Fruit fly (Drosophila melanogaster): ENCODE measurements around the gene CG14903.

The CG14903 gene

DNA sequence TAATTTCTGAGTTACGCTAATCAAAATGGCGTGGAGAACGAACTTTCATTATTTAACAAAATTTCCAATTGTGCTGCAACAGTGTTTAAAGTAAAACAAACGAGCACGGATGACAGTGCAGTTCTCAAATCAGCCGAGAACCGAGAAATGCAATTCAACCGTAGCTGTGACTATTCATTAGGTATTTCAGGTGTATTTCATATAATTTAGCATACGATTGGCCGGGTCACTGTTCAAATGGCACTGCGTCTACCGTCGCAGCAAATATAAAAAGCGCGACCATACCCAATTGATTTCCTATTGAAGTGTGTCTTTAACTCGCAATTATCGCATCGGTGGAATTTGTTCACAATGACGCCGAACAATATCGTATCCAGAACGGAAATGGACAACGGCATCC, 46.9 kb upstream of the CG14903 start, which contains the start of gene CG14893:
Gene CG14893, plus strand, starts transcription at position 301 of the 400 bp plus-strand sequence.
- TF ChIP-seq Eip78C (GFP tag): no peak
- no peak for TF ChIP-seq Hr39 (GFP tag; optimal IDR thresholded peaks at IDR 0.05)
- no peak for TF ChIP-seq svp (GFP tag)
- no peak for TF ChIP-seq topi (GFP tag; optimal IDR thresholded peaks at IDR 0.05)
- no peak for TF ChIP-seq CG31627 (GFP tag; optimal IDR thresholded peaks at IDR 0.05)
- TF ChIP-seq CG3919 (GFP tag; optimal IDR thresholded peaks at IDR 0.05): no peak
- no peak for TF ChIP-seq CG3032 (tag; optimal IDR thresholded peaks at IDR 0.05)
- no peak for TF ChIP-seq CG4318 (GFP tag; optimal IDR thresholded peaks at IDR 0.05)
- no peak for TF ChIP-seq Sox102F (GFP tag; optimal IDR thresholded peaks at IDR 0.05)
- TF ChIP-seq CG11294 (GFP tag; IDR thresholded peaks at IDR 0.05): no peak
- no peak for TF ChIP-seq CG1621 (tag; optimal IDR thresholded peaks at IDR 0.05)
- no peak for TF ChIP-seq vri (GFP tag; optimal IDR thresholded peaks at IDR 0.05)
- TF ChIP-seq Eip75B (GFP tag; optimal IDR thresholded peaks at IDR 0.05): no peak
- no peak for TF ChIP-seq CG32006 (GFP tag; optimal IDR thresholded peaks at IDR 0.05)
- no peak for TF ChIP-seq dsx (GFP tag; optimal IDR thresholded peaks at IDR 0.05; ENCODE audit: poor library complexity, severe bottlenecking)

dm6 chr3R:16617650-16618049, 44.1 kb upstream of the CG14903 start, which contains the start of gene CG17560:
CG17560 (plus strand) TSS chr3R:16617950.
- TF ChIP-seq CG31627 (GFP tag; optimal IDR thresholded peaks at IDR 0.05): no peak

- TF ChIP-seq CG3032 (tag; optimal IDR thresholded peaks at IDR 0.05): no peak
- no peak for TF ChIP-seq vri (GFP tag; optimal IDR thresholded peaks at IDR 0.05)
- TF ChIP-seq acj6 (GFP tag; optimal IDR thresholded peaks at IDR 0.05): no peak
- no peak for TF ChIP-seq fd59A (GFP tag; optimal IDR thresholded peaks at IDR 0.05)
- TF ChIP-seq CG10631 (GFP tag; optimal IDR thresholded peaks at IDR 0.05): no peak
- TF ChIP-seq Hr4 (GFP tag; optimal IDR thresholded peaks at IDR 0.05): no peak
- TF ChIP-seq fd85E (GFP tag; optimal IDR thresholded peaks at IDR 0.05): no peak
- no peak for TF ChIP-seq Gug (GFP tag; IDR thresholded peaks at IDR 0.05)
- no peak for TF ChIP-seq CG11294 (GFP tag; IDR thresholded peaks at IDR 0.05)
- TF ChIP-seq achi (GFP tag; optimal IDR thresholded peaks at IDR 0.05): no peak
- no peak for TF ChIP-seq Sox15 (GFP tag; optimal IDR thresholded peaks at IDR 0.05)
- TF ChIP-seq net (GFP tag; optimal IDR thresholded peaks at IDR 0.05): no peak
- no peak for TF ChIP-seq CG6808 (GFP tag; optimal IDR thresholded peaks at IDR 0.05)
- no peak for TF ChIP-seq svp (GFP tag)
- no peak for TF ChIP-seq eg (GFP tag; IDR thresholded peaks at IDR 0.05)
- TF ChIP-seq CG11902 (GFP tag; optimal IDR thresholded peaks at IDR 0.05): no peak
- no peak for TF ChIP-seq CG6854 (GFP tag; optimal IDR thresholded peaks at IDR 0.05)
- no peak for TF ChIP-seq fkh (GFP tag; optimal IDR thresholded peaks at IDR 0.05)
- no peak for TF ChIP-seq CG32006 (GFP tag; optimal IDR thresholded peaks at IDR 0.05)
- TF ChIP-seq salr (GFP tag; optimal IDR thresholded peaks at IDR 0.05): no peak
These were observed 41.5 kb upstream of the CG14903 start, which contains the start of gene CG17562 for dm6 chr3R:16615009-16615408. CG17562 (plus strand) TSS chr3R:16615309.

DNA sequence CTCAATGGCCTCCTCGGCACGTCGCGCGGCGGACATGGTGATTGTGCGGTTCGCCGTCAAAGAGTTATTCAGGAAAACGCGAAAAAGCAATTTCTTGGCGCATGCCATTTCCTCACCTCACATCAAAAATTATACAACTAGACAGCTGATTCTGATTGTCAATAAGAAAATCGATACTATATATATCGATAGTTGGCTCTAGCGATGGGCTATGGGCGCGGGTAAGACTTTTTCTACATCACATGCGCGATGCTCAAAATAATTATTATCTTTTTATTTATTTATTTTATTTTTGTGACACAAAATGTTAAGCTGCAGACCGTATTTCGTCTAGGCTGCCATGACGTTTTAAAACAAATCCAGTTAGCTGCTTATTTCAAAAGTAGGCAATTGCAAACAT, 40.7 kb upstream of the CG14903 start, which contains the start of gene CG10340:
Gene CG10340, minus strand, starts transcription at position 151 of the 400 bp plus-strand sequence.
- TF ChIP-seq achi (GFP tag; optimal IDR thresholded peaks at IDR 0.05): peak; percentile 40
- TF ChIP-seq dsx (GFP tag; optimal IDR thresholded peaks at IDR 0.05; ENCODE audit: poor library complexity, severe bottlenecking): no peak

dm6 chr3R:16613300-16613699, 39.7 kb upstream of the CG14903 start, which contains the start of gene CG12783:
CG12783 (minus strand) TSS chr3R:16613400.
- no peak for TF ChIP-seq Hr39 (GFP tag; optimal IDR thresholded peaks at IDR 0.05)
- TF ChIP-seq eg (GFP tag; IDR thresholded peaks at IDR 0.05): no peak
- TF ChIP-seq acj6 (GFP tag; optimal IDR thresholded peaks at IDR 0.05): no peak
- TF ChIP-seq CG6163 (GFP tag; IDR thresholded peaks at IDR 0.05): no peak
- no peak for TF ChIP-seq vri (GFP tag; optimal IDR thresholded peaks at IDR 0.05)

DNA sequence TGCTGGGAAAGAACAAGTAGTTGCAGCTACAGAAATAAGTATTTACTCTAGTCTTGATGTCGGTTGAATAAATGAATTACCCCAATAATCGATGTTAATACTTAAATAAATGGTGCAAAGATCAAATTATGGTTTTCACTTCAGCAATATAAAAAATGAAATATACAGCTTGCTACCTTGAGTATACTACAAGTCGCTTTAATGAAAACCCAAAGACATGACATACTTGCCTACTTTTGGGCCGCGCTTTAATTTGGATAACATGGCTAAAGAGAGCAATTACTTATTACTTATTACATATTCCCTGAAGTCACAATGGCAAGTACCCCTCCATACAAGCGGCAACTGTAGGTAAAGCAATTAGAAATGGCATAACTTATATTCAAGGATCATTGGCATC, 37.7 kb upstream of the CG14903 start:
- TF ChIP-seq svp (GFP tag) (peak; percentile 66), CG6792 (GFP tag; optimal IDR thresholded peaks at IDR 0.05) (no peak), eg (GFP tag; IDR thresholded peaks at IDR 0.05) (no peak)

Data from whole organism, prepupa.